Fruit fly (Drosophila melanogaster) Kc167 (cell line): Measurements from ENCODE around the gene CG31050.

Experiments
- Myc ChIP-seq: fragments of >200 bp; optimal IDR thresholded peaks from 2 replicates; lab custom pipeline; 2017; ENCODE audit warnings: missing external identifiers
- insv ChIP-seq: fragments of >200 bp; optimal IDR thresholded peaks from 3 replicates; lab custom pipeline; 2018; ENCODE audit warnings: missing external identifiers

DNA sequence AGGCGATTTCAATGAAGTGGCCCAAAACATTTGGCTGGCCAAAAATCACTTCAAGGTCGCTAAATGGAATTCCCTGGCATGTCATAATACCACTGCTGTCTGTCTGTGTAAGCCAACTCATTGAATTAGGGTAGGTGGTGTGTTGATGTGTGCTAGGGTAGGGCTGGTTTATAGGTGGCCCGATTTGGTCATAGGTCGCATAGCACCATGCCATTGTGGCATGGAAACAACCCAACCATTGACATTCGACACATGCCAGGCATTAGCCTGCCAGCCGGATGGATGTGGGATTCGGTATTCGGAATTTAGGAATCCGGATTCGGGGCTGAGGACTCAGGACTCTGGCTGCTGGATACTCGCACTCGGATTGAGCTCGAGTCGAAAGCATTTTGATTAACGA lies 12.7 kb upstream of the CG31050 start:
- TF ChIP-seq Myc (lab: Kevin White, UChicago) (no peak), insv (lab: Kevin White, UChicago) (no peak)
